Fruit fly (Drosophila melanogaster): ENCODE measurements around the gene BigH1.

Gene BigH1

dm6 chr3R:14674762-14675161 is 11.5 kb downstream of the BigH1 start (continued):
- no peak for TF ChIP-seq CG12769 (tag; optimal IDR thresholded peaks at IDR 0.05)
- no peak for TF ChIP-seq Bgb (GFP tag; IDR thresholded peaks at IDR 0.05; ENCODE audit: partially characterized antibody)
- TF ChIP-seq CG34422 (GFP tag; IDR thresholded peaks at IDR 0.05): no peak
- TF ChIP-seq CkIIα-i1 (GFP tag; IDR thresholded peaks at IDR 0.05): no peak
- no peak for TF ChIP-seq knrl (GFP tag; IDR thresholded peaks at IDR 0.05; ENCODE audit: partially characterized antibody)
- 0 out of 2 replicates have a peak, but pooled peaks have one; percentile 39 for TF ChIP-seq rib (GFP tag; IDR thresholded peaks at IDR 0.05)
- TF ChIP-seq slou (GFP tag; optimal IDR thresholded peaks at IDR 0.05): no peak
- TF ChIP-seq jigr1 (GFP tag; IDR thresholded peaks at IDR 0.05): 0 out of 3 replicates have a peak, but pooled peaks have one; percentile 22
- TF ChIP-seq CG8281 (tag; optimal IDR thresholded peaks at IDR 0.05): no peak
- peak; percentile 53 for TF ChIP-seq stwl (tag; optimal IDR thresholded peaks at IDR 0.05)
- no peak for TF ChIP-seq nau (GFP tag; optimal IDR thresholded peaks at IDR 0.05)
- TF ChIP-seq CG7987 (GFP tag; optimal IDR thresholded peaks at IDR 0.05): no peak
- TF ChIP-seq CG6175 (GFP tag; IDR thresholded peaks at IDR 0.05): no peak
- peak; percentile 62 for TF ChIP-seq E2f1 (GFP tag; IDR thresholded peaks at IDR 0.05)
- peak; percentile 66 for TF ChIP-seq CG33557 (GFP tag; optimal IDR thresholded peaks at IDR 0.05)
- TF ChIP-seq ind (GFP tag; optimal IDR thresholded peaks at IDR 0.05): peak; percentile 48
- peak; percentile 69 for TF ChIP-seq Elba2 (GFP tag; optimal IDR thresholded peaks at IDR 0.05)
- TF ChIP-seq CG2889 (GFP tag; IDR thresholded peaks at IDR 0.05): no peak
- no peak for TF ChIP-seq salm (tag; optimal IDR thresholded peaks at IDR 0.05)
- TF ChIP-seq mld (GFP tag; IDR thresholded peaks at IDR 0.05; ENCODE audit: partially characterized antibody): no peak
- TF ChIP-seq Usf (GFP tag; optimal IDR thresholded peaks at IDR 0.05): no peak
- TF ChIP-seq ac (GFP tag; optimal IDR thresholded peaks at IDR 0.05): peak; percentile 79
- TF ChIP-seq Drgx (GFP tag; IDR thresholded peaks at IDR 0.05): peak; percentile 65
- TF ChIP-seq Atf-2 (GFP tag; optimal IDR thresholded peaks at IDR 0.05): peak; percentile 28
- TF ChIP-seq CG4328 (GFP tag; optimal IDR thresholded peaks at IDR 0.05): no peak
- peak; percentile 47 for TF ChIP-seq tap (tag; optimal IDR thresholded peaks at IDR 0.05)
- TF ChIP-seq ap (GFP tag; IDR thresholded peaks at IDR 0.05): 0 out of 2 replicates have a peak, but pooled peaks have one; percentile 17
- TF ChIP-seq dan (GFP tag; IDR thresholded peaks at IDR 0.05): peak; percentile 63; the same call in 1 of the 2 replicates
- peak; percentile 12 for TF ChIP-seq Lhr (GFP tag; optimal IDR thresholded peaks at IDR 0.05)
- no peak for TF ChIP-seq tx (GFP tag; optimal IDR thresholded peaks at IDR 0.05)
- no peak for TF ChIP-seq CG34224 (GFP tag; IDR thresholded peaks at IDR 0.05; ENCODE audit: partially characterized antibody)
- no peak for TF ChIP-seq CG3995 (GFP tag; optimal IDR thresholded peaks at IDR 0.05)
- TF ChIP-seq Abd-B (GFP tag; optimal IDR thresholded peaks at IDR 0.05): peak; percentile 21
- TF ChIP-seq Atf6 (GFP tag; IDR thresholded peaks at IDR 0.05): no peak
- TF ChIP-seq CG3407 (GFP tag; optimal IDR thresholded peaks at IDR 0.05): peak; percentile 42
- TF ChIP-seq CG7963 (GFP tag; IDR thresholded peaks at IDR 0.05; ENCODE audit: partially characterized antibody): no peak
- peak; percentile 62 for TF ChIP-seq CG15479 (GFP tag; optimal IDR thresholded peaks at IDR 0.05)
- peak; percentile 34 for TF ChIP-seq CG4854 (GFP tag; optimal IDR thresholded peaks at IDR 0.05)
- TF ChIP-seq CG9797 (GFP tag; optimal IDR thresholded peaks at IDR 0.05): no peak
- peak in 1 of 2 experiments; percentile 12 for TF ChIP-seq Hr78 (GFP tag; optimal IDR thresholded peaks at IDR 0.05)
- TF ChIP-seq CG10274 (GFP tag; optimal IDR thresholded peaks at IDR 0.05): no peak
- TF ChIP-seq CG42726 (GFP tag; IDR thresholded peaks at IDR 0.05; ENCODE audit: partially characterized antibody): no peak
- TF ChIP-seq CG12219 (GFP tag; optimal IDR thresholded peaks at IDR 0.05): no peak
- no peak for TF ChIP-seq Hey (tag; optimal IDR thresholded peaks at IDR 0.05)
- no peak for TF ChIP-seq CG6854 (GFP tag; optimal IDR thresholded peaks at IDR 0.05)
- TF ChIP-seq crc (GFP tag; optimal IDR thresholded peaks at IDR 0.05): no peak
- TF ChIP-seq CG5245 (GFP tag; optimal IDR thresholded peaks at IDR 0.05): peak; percentile 44
- peak; percentile 36 for TF ChIP-seq CG2202 (tag; optimal IDR thresholded peaks at IDR 0.05)
- TF ChIP-seq CG7357 (GFP tag; IDR thresholded peaks at IDR 0.05): peak; percentile 61; the same call in 2 of the 3 replicates
- TF ChIP-seq CG10543 (GFP tag; optimal IDR thresholded peaks at IDR 0.05): no peak

All from whole organism, embryonic.